Worm (Caenorhabditis elegans): ENCODE data around the gene F31B12.4.
A peak's percentile ranks its signal among the peaks of the same experiment; 100 is the strongest.

The F31B12.4 gene

ce11 chrX:10768289-10769153 lies 36.0 kb upstream of the F31B12.4 start:
- TF ChIP-seq nfya-1 (tag; optimal IDR thresholded peaks at IDR 0.05; ENCODE audit: insufficient read depth) (peak; percentile 43), elt-1 (tag; optimal IDR thresholded peaks at IDR 0.05) (peak; percentile 84), nhr-11 (tag; optimal IDR thresholded peaks at IDR 0.05) (peak; percentile 29), ceh-9 (tag; optimal IDR thresholded peaks at IDR 0.05) (no peak), snpc-4 (tag; optimal IDR thresholded peaks at IDR 0.05) (peak; percentile 63)

- TF ChIP-seq nhr-23 (tag; optimal IDR thresholded peaks at IDR 0.05) = peak; percentile 38
- TF ChIP-seq elt-1 (tag; optimal IDR thresholded peaks at IDR 0.05) = peak; percentile 98
- no peak for TF ChIP-seq elt-3 (tag; optimal IDR thresholded peaks at IDR 0.05)
These were observed 35.3 kb upstream of the F31B12.4 start, which contains the start of gene sma-9 for ce11 chrX:10769232-10769738. Gene sma-9, plus strand, starts transcription at chrX:10769282.

- TF ChIP-seq nhr-237 (tag; optimal IDR thresholded peaks at IDR 0.05) = no peak
- TF ChIP-seq pha-4 (tag; optimal IDR thresholded peaks at IDR 0.05) = peak; percentile 88
These were observed 34.6 kb upstream of the F31B12.4 start for ce11 chrX:10769959-10770358.

- TF ChIP-seq nhr-11 (tag; optimal IDR thresholded peaks at IDR 0.05) = peak; percentile 82
- no peak for TF ChIP-seq sea-2 (GFP tag; optimal IDR thresholded peaks at IDR 0.05)
- no peak for TF ChIP-seq aly-2 (tag; optimal IDR thresholded peaks at IDR 0.05)
- peak; percentile 66 for TF ChIP-seq egl-5 (tag; optimal IDR thresholded peaks at IDR 0.05)
- peak; percentile 33 for TF ChIP-seq ztf-4 (tag; optimal IDR thresholded peaks at IDR 0.05)
- peak; percentile 3 for TF ChIP-seq lin-15B (tag; optimal IDR thresholded peaks at IDR 0.05)
- peak; percentile 74 for TF ChIP-seq lsy-12 (tag; optimal IDR thresholded peaks at IDR 0.05)
- peak; percentile 62 for TF ChIP-seq elt-2 (tag; optimal IDR thresholded peaks at IDR 0.05)
- peak; percentile 18 for TF ChIP-seq fkh-2 (tag; optimal IDR thresholded peaks at IDR 0.05)
- TF ChIP-seq elt-1 (tag; optimal IDR thresholded peaks at IDR 0.05) = peak; percentile 57
- peak; percentile 95 for TF ChIP-seq pha-4 (tag; optimal IDR thresholded peaks at IDR 0.05)
- TF ChIP-seq nhr-28 (tag; optimal IDR thresholded peaks at IDR 0.05) = no peak
- TF ChIP-seq nhr-23 (tag; optimal IDR thresholded peaks at IDR 0.05) = peak; percentile 86
- TF ChIP-seq nfya-1 (tag; optimal IDR thresholded peaks at IDR 0.05; ENCODE audit: insufficient read depth) = peak; percentile 90
- peak; percentile 61 for TF ChIP-seq mdl-1 (tag; optimal IDR thresholded peaks at IDR 0.05)
- peak; percentile 92 for TF ChIP-seq fkh-10 (GFP tag; optimal IDR thresholded peaks at IDR 0.05)
- TF ChIP-seq unc-62 (GFP tag; optimal IDR thresholded peaks at IDR 0.05) = peak; percentile 78
- peak; percentile 55 for TF ChIP-seq nhr-25 (tag; optimal IDR thresholded peaks at IDR 0.05)
- peak; percentile 30 for TF ChIP-seq ceh-28 (tag; optimal IDR thresholded peaks at IDR 0.05)
- peak; percentile 89 for TF ChIP-seq lin-39 (tag; optimal IDR thresholded peaks at IDR 0.05)
- peak; percentile 36 for TF ChIP-seq egl-27 (tag; optimal IDR thresholded peaks at IDR 0.05)
- peak; percentile 85 for TF ChIP-seq nhr-43 (tag; optimal IDR thresholded peaks at IDR 0.05; ENCODE audit: poor library complexity, severe bottlenecking)
- peak; percentile 34 for TF ChIP-seq skn-1 (tag; optimal IDR thresholded peaks at IDR 0.05)
- peak; percentile 66 for TF ChIP-seq tbx-2 (tag; optimal IDR thresholded peaks at IDR 0.05)
- peak; percentile 54 for TF ChIP-seq snpc-4 (tag; optimal IDR thresholded peaks at IDR 0.05)
- peak; percentile 27 for TF ChIP-seq pqm-1 (tag; optimal IDR thresholded peaks at IDR 0.05)
- TF ChIP-seq ZK546.5 (tag; optimal IDR thresholded peaks at IDR 0.05) = no peak
- TF ChIP-seq ceh-16 (tag; optimal IDR thresholded peaks at IDR 0.05) = no peak
- no peak for TF ChIP-seq nhr-237 (tag; optimal IDR thresholded peaks at IDR 0.05)
- TF ChIP-seq elt-3 (tag; optimal IDR thresholded peaks at IDR 0.05) = peak in 2 of 3 experiments; percentile 23 to 26
- TF ChIP-seq hmg-11 (tag; optimal IDR thresholded peaks at IDR 0.05) = peak; percentile 49
- TF ChIP-seq daf-12 (tag; optimal IDR thresholded peaks at IDR 0.05) = no peak
These were observed 33.5 kb upstream of the F31B12.4 start for ce11 chrX:10770988-10771496.

Data from whole organism, L3 larva.